Fruit fly (Drosophila melanogaster) whole organism, embryonic: ENCODE measurements around the gene ohgt.

Experiments used
- Abd-B ChIP-seq: fragments of 200-800 bp; sonication (Bioruptor generic); optimal IDR thresholded peaks from 2 replicates; lab custom pipeline; 2018; ENCODE audit warnings: missing biosample characterization, mild to moderate bottlenecking, missing genetic modification characterization, moderate library complexity
- Atf6 ChIP-seq: fragments of 200-800 bp; sonication (Bioruptor generic); IDR thresholded peaks from 2 replicates; pipeline ENCODE4 v1.3.6; 2022; ENCODE audit warnings: missing biosample characterization, missing genetic modification characterization
- B-H2 ChIP-seq: fragments of 200-800 bp; sonication (Bioruptor generic); optimal IDR thresholded peaks from 2 replicates; lab custom pipeline; 2018; ENCODE audit warnings: missing biosample characterization, mild to moderate bottlenecking, missing genetic modification characterization
- CG10321 ChIP-seq: fragments of 200-800 bp; sonication (Bioruptor generic); IDR thresholded peaks from 2 replicates; pipeline ENCODE4 v1.3.6; 2022; ENCODE audit warnings: missing biosample characterization, missing genetic modification characterization
- CG1529 ChIP-seq: fragments of 200-800 bp; sonication (Bioruptor generic); optimal IDR thresholded peaks from 3 replicates; lab custom pipeline; 2018; ENCODE audit warnings: missing biosample characterization, missing genetic modification characterization
- CG15696 ChIP-seq: fragments of 200-800 bp; sonication (Bioruptor generic); optimal IDR thresholded peaks from 2 replicates; lab custom pipeline; 2019; ENCODE audit warnings: missing biosample characterization, mild to moderate bottlenecking, missing genetic modification characterization, moderate library complexity
- CG17361 ChIP-seq: fragments of 200-800 bp; sonication (Bioruptor generic); IDR thresholded peaks from 3 replicates; pipeline ENCODE4 v1.3.6; 2022; ENCODE audit warnings: missing biosample characterization, missing genetic modification characterization
- CG17385 ChIP-seq: fragments of 200-800 bp; sonication (Bioruptor generic); optimal IDR thresholded peaks from 3 replicates; lab custom pipeline; 2018; ENCODE audit warnings: missing biosample characterization, mild to moderate bottlenecking, missing genetic modification characterization
- CG18599 ChIP-seq: fragments of 200-800 bp; sonication (Bioruptor generic); optimal IDR thresholded peaks from 3 replicates; lab custom pipeline; 2017; ENCODE audit warnings: missing biosample characterization, missing genetic modification characterization, mild to moderate bottlenecking, moderate library complexity, missing genetic modification reagents
- CG31365 ChIP-seq: fragments of 200-800 bp; sonication (Bioruptor generic); optimal IDR thresholded peaks from 2 replicates; lab custom pipeline; 2018; ENCODE audit warnings: missing biosample characterization, mild to moderate bottlenecking, missing genetic modification characterization
- CG34224 ChIP-seq: fragments of 200-800 bp; sonication (Bioruptor generic); IDR thresholded peaks from 3 replicates; pipeline ENCODE4 v1.3.6; 2022; ENCODE audit warnings: missing biosample characterization, missing genetic modification characterization; ENCODE audit not compliant: partially characterized antibody
- CG3847 ChIP-seq: fragments of 200-800 bp; sonication (Bioruptor generic); IDR thresholded peaks from 2 replicates; pipeline ENCODE4 v1.3.6; 2022; ENCODE audit warnings: missing biosample characterization, missing genetic modification characterization
- CG4328 ChIP-seq: fragments of 200-800 bp; sonication (Bioruptor generic); optimal IDR thresholded peaks from 3 replicates; lab custom pipeline; 2017; ENCODE audit warnings: missing biosample characterization, missing genetic modification reagents, missing genetic modification characterization
- CG4820 ChIP-seq: fragments of 200-800 bp; sonication (Bioruptor generic); optimal IDR thresholded peaks from 3 replicates; lab custom pipeline; 2016; ENCODE audit warnings: missing biosample characterization, missing genetic modification characterization
- CG6791 ChIP-seq: fragments of 200-800 bp; sonication (Bioruptor generic); IDR thresholded peaks from 3 replicates; pipeline ENCODE4 v1.3.6; 2022; ENCODE audit warnings: missing biosample characterization, missing genetic modification characterization; ENCODE audit not compliant: partially characterized antibody
- CrebB ChIP-seq: fragments of 200-800 bp; sonication (Bioruptor generic); optimal IDR thresholded peaks from 3 replicates; lab custom pipeline; 2018; ENCODE audit warnings: missing biosample characterization, mild to moderate bottlenecking, missing genetic modification characterization
- D19A ChIP-seq: fragments of 200-800 bp; optimal IDR thresholded peaks from 3 replicates; lab custom pipeline; 2019; ENCODE audit warnings: missing biosample characterization, mild to moderate bottlenecking, missing genetic modification characterization, moderate library complexity
- Dek ChIP-seq: fragments of 200-800 bp; sonication (Bioruptor generic); optimal IDR thresholded peaks from 3 replicates; lab custom pipeline; 2019; ENCODE audit warnings: missing biosample characterization, mild to moderate bottlenecking, missing genetic modification characterization, moderate library complexity
- Fer2 ChIP-seq: fragments of 200-800 bp; sonication (Bioruptor generic); optimal IDR thresholded peaks from 2 replicates; lab custom pipeline; 2018; ENCODE audit warnings: missing biosample characterization, mild to moderate bottlenecking, missing genetic modification characterization, moderate library complexity
- Gsc ChIP-seq: fragments of 200-800 bp; sonication (Bioruptor generic); IDR thresholded peaks from 2 replicates; pipeline ENCODE4 v1.3.6; 2022; ENCODE audit warnings: missing biosample characterization, missing genetic modification characterization
- H15 ChIP-seq: fragments of 200-800 bp; sonication (Bioruptor generic); IDR thresholded peaks from 3 replicates; pipeline ENCODE4 v1.3.6; 2022; ENCODE audit warnings: missing biosample characterization, missing genetic modification characterization
- Kr ChIP-seq: fragments of 200-800 bp; sonication (Bioruptor generic); optimal IDR thresholded peaks from 2 replicates; lab custom pipeline; 2017; ENCODE audit warnings: missing biosample characterization, mild to moderate bottlenecking, missing genetic modification characterization
- Myb ChIP-seq: fragments of 200-800 bp; sonication (Bioruptor generic); optimal IDR thresholded peaks from 2 replicates; lab custom pipeline; 2016; ENCODE audit warnings: missing biosample characterization, missing genetic modification characterization
- Neu2 ChIP-seq: fragments of 200-800 bp; sonication (Bioruptor generic); optimal IDR thresholded peaks from 3 replicates; lab custom pipeline; 2016; ENCODE audit warnings: missing biosample characterization, missing genetic modification characterization, borderline replicate concordance
- Nf-YA ChIP-seq: fragments of 200-800 bp; sonication (Bioruptor generic); IDR thresholded peaks from 2 replicates; pipeline ENCODE4 v1.3.6; 2022; ENCODE audit warnings: missing biosample characterization, missing genetic modification characterization
- Oli ChIP-seq: fragments of 200-800 bp; sonication (Bioruptor generic); optimal IDR thresholded peaks from 2 replicates; lab custom pipeline; 2018; ENCODE audit warnings: missing biosample characterization, mild to moderate bottlenecking, missing genetic modification characterization, moderate library complexity
- Ptx1 ChIP-seq: fragments of 200-800 bp; sonication (Bioruptor generic); IDR thresholded peaks from 2 replicates; pipeline ENCODE4 v1.3.6; 2022; ENCODE audit warnings: missing biosample characterization, missing genetic modification characterization
- Ravus ChIP-seq: fragments of 200-800 bp; sonication (Bioruptor generic); IDR thresholded peaks from 2 replicates; pipeline ENCODE4 v1.3.6; 2022; ENCODE audit warnings: missing biosample characterization, missing genetic modification characterization
- Ssrp ChIP-seq: fragments of 200-800 bp; sonication (Bioruptor generic); optimal IDR thresholded peaks from 2 replicates; lab custom pipeline; 2018; ENCODE audit warnings: missing biosample characterization, mild to moderate bottlenecking, missing genetic modification characterization, moderate library complexity
- ab ChIP-seq: fragments of 200-800 bp; sonication (Bioruptor generic); optimal IDR thresholded peaks from 2 replicates; lab custom pipeline; 2016; ENCODE audit warnings: missing biosample characterization, missing genetic modification characterization
- ap ChIP-seq: fragments of 200-800 bp; sonication (Bioruptor generic); IDR thresholded peaks from 2 replicates; pipeline ENCODE4 v1.3.6; 2022; ENCODE audit warnings: missing biosample characterization, missing genetic modification characterization
- az2 ChIP-seq: fragments of 200-800 bp; sonication (Bioruptor generic); optimal IDR thresholded peaks from 3 replicates; lab custom pipeline; 2016; ENCODE audit warnings: missing biosample characterization, missing genetic modification characterization
- ci ChIP-seq: fragments of 200-800 bp; sonication (Bioruptor generic); IDR thresholded peaks from 3 replicates; pipeline ENCODE4 v1.3.6; 2022; ENCODE audit warnings: missing biosample characterization, missing genetic modification characterization
- danr ChIP-seq: fragments of 200-800 bp; sonication (Bioruptor generic); IDR thresholded peaks from 2 replicates; pipeline ENCODE4 v1.3.6; 2022; ENCODE audit warnings: missing biosample characterization, missing genetic modification characterization
- dmrt99B ChIP-seq: fragments of 200-800 bp; sonication (Bioruptor generic); optimal IDR thresholded peaks from 2 replicates; lab custom pipeline; 2018; ENCODE audit warnings: missing biosample characterization, mild to moderate bottlenecking, missing genetic modification characterization, moderate library complexity
- exex ChIP-seq: fragments of 200-800 bp; sonication (Bioruptor generic); optimal IDR thresholded peaks from 4 replicates; lab custom pipeline; 2018; ENCODE audit warnings: missing biosample characterization, mild to moderate bottlenecking, missing genetic modification characterization, moderate library complexity
- gro ChIP-seq: fragments of 200-800 bp; sonication (Bioruptor generic); optimal IDR thresholded peaks from 2 replicates; lab custom pipeline; 2016; ENCODE audit warnings: missing biosample characterization, missing genetic modification characterization
- hb ChIP-seq: fragments of 200-800 bp; sonication (Bioruptor generic); IDR thresholded peaks from 3 replicates; pipeline ENCODE4 v1.3.6; 2022; ENCODE audit warnings: missing biosample characterization, missing genetic modification characterization; ENCODE audit not compliant: partially characterized antibody
- jigr1 ChIP-seq: fragments of 200-800 bp; sonication (Bioruptor generic); IDR thresholded peaks from 3 replicates; pipeline ENCODE4 v1.3.6; 2022; ENCODE audit warnings: missing biosample characterization, missing genetic modification characterization
- jing ChIP-seq: fragments of 200-800 bp; sonication (Bioruptor generic); optimal IDR thresholded peaks from 2 replicates; lab custom pipeline; 2018; ENCODE audit warnings: missing biosample characterization, mild to moderate bottlenecking, missing genetic modification characterization
- lmd ChIP-seq: fragments of 200-800 bp; sonication (Bioruptor generic); IDR thresholded peaks from 2 replicates; pipeline ENCODE4 v1.3.6; 2022; ENCODE audit warnings: missing biosample characterization, missing genetic modification characterization
- mirr ChIP-seq: fragments of 200-800 bp; sonication (Bioruptor generic); optimal IDR thresholded peaks from 3 replicates; lab custom pipeline; 2018; ENCODE audit warnings: missing biosample characterization, mild to moderate bottlenecking, missing genetic modification characterization
- pb ChIP-seq: fragments of 200-800 bp; sonication (Bioruptor generic); optimal IDR thresholded peaks from 3 replicates; lab custom pipeline; 2016; ENCODE audit warnings: missing biosample characterization, missing genetic modification characterization
- ranshi ChIP-seq: fragments of 200-800 bp; sonication (Bioruptor generic); IDR thresholded peaks from 2 replicates; pipeline ENCODE4 v1.3.6; 2022; ENCODE audit warnings: missing biosample characterization, missing genetic modification characterization
- ro ChIP-seq: fragments of 200-800 bp; sonication (Bioruptor generic); IDR thresholded peaks from 2 replicates; pipeline ENCODE4 v1.3.6; 2022; ENCODE audit warnings: missing biosample characterization, missing genetic modification characterization
- sc ChIP-seq, 3 experiments: fragments of >200 bp in 2 of 3; fragments of 200-800 bp in 1 of 3; sonication (Bioruptor generic) in 1 of 3; optimal IDR thresholded peaks; 2 replicates in 2 of 3; 3 replicates in 1 of 3; lab custom pipeline; 2017; ENCODE audit warnings: mild to moderate bottlenecking in 1 of 3, missing biosample characterization in 1 of 3, missing genetic modification characterization in 1 of 3, missing genetic modification reagents in 1 of 3
- sob ChIP-seq: fragments of 200-800 bp; sonication (Bioruptor generic); IDR thresholded peaks from 2 replicates; pipeline ENCODE4 v1.3.6; 2022; ENCODE audit warnings: missing biosample characterization, missing genetic modification characterization
- tap ChIP-seq: fragments of 200-800 bp; optimal IDR thresholded peaks from 3 replicates; lab custom pipeline; 2019; ENCODE audit warnings: missing biosample characterization, mild to moderate bottlenecking, missing genetic modification characterization, moderate library complexity
- usp ChIP-seq: fragments of >200 bp; optimal IDR thresholded peaks from 2 replicates; lab custom pipeline; 2017; ENCODE audit warnings: missing biosample characterization, missing genetic modification characterization

ohgt gene

DNA sequence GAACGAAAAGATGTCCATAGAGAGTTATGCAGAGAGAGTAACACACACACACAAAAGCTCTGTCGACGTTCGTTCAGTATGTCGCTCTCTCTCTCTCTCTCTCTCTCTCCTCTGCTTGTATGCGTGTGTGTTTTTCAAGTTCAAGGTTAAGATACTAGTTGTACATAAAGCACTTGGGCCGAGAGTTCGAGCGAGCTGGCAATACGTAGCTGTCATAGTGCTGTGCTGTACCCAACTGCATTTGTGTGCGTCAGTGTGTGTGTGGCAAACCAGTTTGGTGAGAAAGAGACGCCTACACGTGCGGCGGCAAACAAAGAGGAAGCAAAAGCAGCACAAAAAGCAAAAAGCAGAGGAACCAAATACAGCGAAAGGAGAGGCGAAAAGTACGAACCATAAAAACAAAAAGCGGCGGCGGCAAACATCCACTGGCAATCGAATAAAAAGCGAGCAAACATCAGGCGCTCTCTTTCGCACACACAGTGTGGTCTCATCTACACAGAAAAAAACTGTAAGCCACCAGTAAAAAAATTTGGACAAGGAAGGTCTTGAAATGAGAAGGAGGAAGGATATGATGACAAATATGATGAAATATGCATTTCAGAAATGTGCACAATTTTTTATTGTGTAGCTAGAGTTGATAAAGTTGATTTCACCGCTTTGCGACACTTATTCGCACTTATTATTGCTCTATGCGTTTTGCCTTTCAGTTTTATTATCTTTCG, 38.4 kb downstream of the ohgt start (continued):
- peak; percentile 53 for TF ChIP-seq CG4820 (GFP tag; lab: Kevin White, UChicago)
- peak; percentile 41 for TF ChIP-seq pb
- TF ChIP-seq ci (GFP tag; lab: Robert Waterston, UW): peak; percentile 62; the same call in 2 of the 3 replicates
- TF ChIP-seq dmrt99B (tag; lab: Kevin White, UChicago): peak; percentile 68
- TF ChIP-seq CG17361: peak; percentile 45; the same call in 2 of the 3 replicates
- TF ChIP-seq Neu2: no peak
- no peak for TF ChIP-seq B-H2 (GFP tag; lab: Kevin White, UChicago)
- peak; percentile 77 for TF ChIP-seq CG18599 (GFP tag; lab: Kevin White, UChicago)
- TF ChIP-seq CG1529 (GFP tag; lab: Kevin White, UChicago): no peak
- TF ChIP-seq Myb: peak; percentile 57
- peak; percentile 94 for TF ChIP-seq CG10321 (GFP tag; lab: Robert Waterston, UW)
- no peak for TF ChIP-seq ro (GFP tag; lab: Robert Waterston, UW)
- TF ChIP-seq Ptx1 (GFP tag; lab: Robert Waterston, UW): peak; percentile 75
- no peak for TF ChIP-seq CG31365 (tag; lab: Kevin White, UChicago)
- peak; percentile 52; the same call in 1 of the 2 replicates for TF ChIP-seq ap (GFP tag; lab: Robert Waterston, UW)
- TF ChIP-seq Dek: peak; percentile 59
- no peak for TF ChIP-seq D19A
- no peak for TF ChIP-seq CrebB (tag; lab: Kevin White, UChicago)
- no peak for TF ChIP-seq usp (GFP tag; lab: Kevin White, UChicago)
- TF ChIP-seq H15: peak; percentile 62; the same call in 1 of the 3 replicates
- no peak for TF ChIP-seq jigr1
- no peak for TF ChIP-seq tap (tag; lab: Kevin White, UChicago)
- no peak for TF ChIP-seq Fer2 (tag; lab: Kevin White, UChicago)
- peak; percentile 32 for TF ChIP-seq jing
- TF ChIP-seq Nf-YA (GFP tag; lab: Robert Waterston, UW): peak; percentile 54; the same call in 1 of the 2 replicates
- TF ChIP-seq Gsc (GFP tag; lab: Robert Waterston, UW): peak; percentile 40
- peak; percentile 51 for TF ChIP-seq CG3847 (GFP tag; lab: Robert Waterston, UW)
- TF ChIP-seq Ravus: peak; percentile 4; the same call in 1 of the 2 replicates
- peak; percentile 53 for TF ChIP-seq Oli (tag; lab: Kevin White, UChicago)
- TF ChIP-seq CG4328 (GFP tag; lab: Kevin White, UChicago): no peak
- peak; percentile 59 for TF ChIP-seq ab
- no peak for TF ChIP-seq CG15696 (tag; lab: Kevin White, UChicago)
- TF ChIP-seq Ssrp (tag; lab: Kevin White, UChicago): peak; percentile 44
- peak; percentile 52 for TF ChIP-seq CG17385
- TF ChIP-seq Kr (GFP tag; lab: Kevin White, UChicago): no peak
- no peak for TF ChIP-seq hb (GFP tag; lab: Robert Waterston, UW)
- TF ChIP-seq sc (optimal IDR thresholded peaks at IDR 0.05; lab: Kevin White, UChicago): no peak
- TF ChIP-seq sc (GFP tag; optimal IDR thresholded peaks at IDR 0.05; lab: Kevin White, UChicago): no peak
- TF ChIP-seq Atf6: peak; percentile 49
- 0 out of 2 replicates have a peak, but pooled peaks have one; percentile 9 for TF ChIP-seq danr (GFP tag; lab: Robert Waterston, UW)
- TF ChIP-seq lmd: peak; percentile 78
- peak; percentile 70; the same call in 1 of the 2 replicates for TF ChIP-seq ranshi (GFP tag; lab: Robert Waterston, UW)
- peak; percentile 55; the same call in 1 of the 2 replicates for TF ChIP-seq sob
- peak; percentile 68 for TF ChIP-seq az2
- peak; percentile 5 for TF ChIP-seq exex
- peak; percentile 61 for TF ChIP-seq Abd-B (GFP tag; lab: Kevin White, UChicago)
- TF ChIP-seq CG6791 (GFP tag; lab: Robert Waterston, UW): no peak
- no peak for TF ChIP-seq CG34224 (GFP tag; lab: Robert Waterston, UW)
- peak; percentile 80 for TF ChIP-seq gro (GFP tag; lab: Kevin White, UChicago)
- peak; percentile 45 for TF ChIP-seq mirr
